Fruit fly (Drosophila melanogaster) whole organism, embryonic: ENCODE data around the gene RpS15Aa.

Experiments used
- Ada2b ChIP-seq: fragments of 200-800 bp; sonication (Bioruptor generic); IDR thresholded peaks from 2 replicates; pipeline ENCODE4 v1.3.6; 2022; ENCODE audit warnings: missing biosample characterization, missing genetic modification characterization
- Awh ChIP-seq: fragments of 200-800 bp; sonication (Bioruptor generic); IDR thresholded peaks from 2 replicates; pipeline ENCODE4, ENCODE4 v1.3.6; 2022; ENCODE audit warnings: missing biosample characterization, missing genetic modification characterization
- CG8359 ChIP-seq: fragments of 200-800 bp; sonication (Bioruptor generic); optimal IDR thresholded peaks from 2 replicates; lab custom pipeline; 2017; ENCODE audit warnings: missing biosample characterization, mild to moderate bottlenecking, missing genetic modification characterization, borderline replicate concordance
- bowl ChIP-seq: fragments of 200-800 bp; sonication (Bioruptor generic); IDR thresholded peaks from 2 replicates; pipeline ENCODE4 v1.3.6; 2022; ENCODE audit warnings: missing biosample characterization, missing genetic modification characterization
- fru ChIP-seq: fragments of >200 bp; optimal IDR thresholded peaks from 2 replicates; lab custom pipeline; 2017
- gem ChIP-seq: fragments of 200-800 bp; sonication (Bioruptor generic); optimal IDR thresholded peaks from 2 replicates; lab custom pipeline; 2019; ENCODE audit warnings: missing biosample characterization, mild to moderate bottlenecking, missing genetic modification characterization, moderate library complexity
- toy ChIP-seq: fragments of 200-800 bp; sonication (Bioruptor generic); IDR thresholded peaks from 2 replicates; pipeline ENCODE4 v1.3.6; 2022; ENCODE audit warnings: missing biosample characterization, missing genetic modification characterization

DNA sequence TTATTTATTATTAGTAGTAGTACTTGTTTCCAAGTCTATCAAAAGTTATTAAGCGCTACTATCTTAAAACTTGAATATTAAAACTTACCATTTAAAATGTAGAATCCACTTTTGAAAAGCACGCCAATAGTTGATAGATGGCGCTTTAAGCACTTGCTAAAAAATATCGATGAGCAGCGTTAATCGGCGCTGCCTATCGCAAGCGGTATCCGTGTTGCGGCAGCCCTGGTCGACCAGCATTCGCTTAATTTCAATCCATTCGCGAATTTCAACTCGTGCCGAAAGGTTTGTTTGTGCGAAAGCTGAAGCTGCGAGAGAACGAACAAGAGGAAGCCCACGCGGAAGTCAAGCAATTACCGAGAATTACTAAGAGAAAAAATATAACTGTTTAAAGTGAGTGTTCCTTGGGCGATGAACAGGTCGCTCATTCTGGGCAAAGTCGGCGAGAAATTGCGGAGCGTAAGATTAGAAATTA lies 7.9 kb downstream of the RpS15Aa start, which contains the start of gene Prx2:
- TF ChIP-seq fru, result no peak
- no peak for TF ChIP-seq Awh (GFP tag; lab: Robert Waterston, UW)
- TF ChIP-seq gem (tag; lab: Kevin White, UChicago), result peak; percentile 17
- TF ChIP-seq CG8359 (GFP tag; lab: Kevin White, UChicago), result no peak
- no peak for TF ChIP-seq Ada2b (GFP tag; lab: Robert Waterston, UW)
- no peak for TF ChIP-seq bowl (GFP tag; lab: Robert Waterston, UW)
- TF ChIP-seq toy (GFP tag; lab: Robert Waterston, UW), result no peak
